Fruit fly (Drosophila melanogaster): ENCODE results near the gene IFT43.

- TF ChIP-seq CTCF (optimal IDR thresholded peaks at IDR 0.05) (no peak), CG8478 (optimal IDR thresholded peaks at IDR 0.05) (no peak)
These were observed 43.7 kb downstream of the IFT43 start for dm6 chr2L:12651040-12651439.

All from S2 (cell line).